Fruit fly (Drosophila melanogaster) whole organism, embryonic: Measurements from ENCODE around the gene TkR86C.

Experiments used
- BEAF-32 ChIP-seq: fragments of 200-800 bp; sonication (Bioruptor generic); optimal IDR thresholded peaks from 3 replicates; lab custom pipeline; 2017; ENCODE audit warnings: missing biosample characterization, missing genetic modification characterization, mild to moderate bottlenecking, moderate library complexity, missing genetic modification reagents
- Bteb2 ChIP-seq: fragments of 200-800 bp; sonication (Bioruptor generic); optimal IDR thresholded peaks from 2 replicates; lab custom pipeline; 2016; ENCODE audit warnings: missing biosample characterization, missing genetic modification characterization
- CG1024 ChIP-seq: fragments of 200-800 bp; sonication (Bioruptor generic); IDR thresholded peaks from 2 replicates; pipeline ENCODE4 v1.3.6; 2022; ENCODE audit warnings: missing biosample characterization, missing genetic modification characterization
- CG10267 ChIP-seq: fragments of 200-800 bp; sonication (Bioruptor generic); optimal IDR thresholded peaks from 2 replicates; lab custom pipeline; 2018; ENCODE audit warnings: missing biosample characterization, mild to moderate bottlenecking, missing genetic modification characterization, moderate library complexity
- CG10543 ChIP-seq: fragments of 200-800 bp; sonication (Bioruptor generic); optimal IDR thresholded peaks from 3 replicates; lab custom pipeline; 2017; ENCODE audit warnings: missing biosample characterization, mild to moderate bottlenecking, missing genetic modification characterization, moderate library complexity
- CG10979 ChIP-seq: fragments of 200-800 bp; sonication (Bioruptor generic); optimal IDR thresholded peaks from 2 replicates; lab custom pipeline; 2018; ENCODE audit warnings: missing biosample characterization, mild to moderate bottlenecking, missing genetic modification characterization, moderate library complexity
- CG11247 ChIP-seq: fragments of 200-800 bp; sonication (Bioruptor generic); IDR thresholded peaks from 2 replicates; pipeline ENCODE4 v1.3.6; 2022; ENCODE audit warnings: missing biosample characterization, missing genetic modification characterization
- CG11560 ChIP-seq: fragments of 200-800 bp; sonication (Bioruptor generic); IDR thresholded peaks from 3 replicates; pipeline ENCODE4 v1.3.6; 2022; ENCODE audit warnings: missing biosample characterization, missing genetic modification characterization
- CG12299 ChIP-seq: fragments of 200-800 bp; sonication (Bioruptor generic); optimal IDR thresholded peaks from 2 replicates; lab custom pipeline; 2018; ENCODE audit warnings: missing biosample characterization, mild to moderate bottlenecking, missing genetic modification characterization
- CG13624 ChIP-seq: fragments of 200-800 bp; sonication (Bioruptor generic); optimal IDR thresholded peaks from 2 replicates; lab custom pipeline; 2016; ENCODE audit warnings: missing biosample characterization, missing genetic modification characterization
- CG14050 ChIP-seq: fragments of 200-800 bp; sonication (Bioruptor generic); IDR thresholded peaks from 3 replicates; pipeline ENCODE4 v1.3.6; 2022; ENCODE audit warnings: missing biosample characterization, missing genetic modification characterization
- CG14667 ChIP-seq: fragments of 200-800 bp; sonication (Bioruptor generic); IDR thresholded peaks from 2 replicates; pipeline ENCODE4 v1.3.6; 2022; ENCODE audit warnings: missing biosample characterization, missing genetic modification characterization
- CG15011 ChIP-seq: fragments of 200-800 bp; sonication (Bioruptor generic); optimal IDR thresholded peaks from 3 replicates; lab custom pipeline; 2018; ENCODE audit warnings: missing biosample characterization, mild to moderate bottlenecking, missing genetic modification characterization
- CG16815 ChIP-seq: fragments of 200-800 bp; sonication (Bioruptor generic); optimal IDR thresholded peaks from 3 replicates; lab custom pipeline; 2017; ENCODE audit warnings: missing biosample characterization, mild to moderate bottlenecking, missing genetic modification characterization
- CG18599 ChIP-seq: fragments of 200-800 bp; sonication (Bioruptor generic); optimal IDR thresholded peaks from 3 replicates; lab custom pipeline; 2017; ENCODE audit warnings: missing biosample characterization, missing genetic modification characterization, mild to moderate bottlenecking, moderate library complexity, missing genetic modification reagents
- CG2120 ChIP-seq: fragments of 200-800 bp; sonication (Bioruptor generic); optimal IDR thresholded peaks from 3 replicates; lab custom pipeline; 2016; ENCODE audit warnings: missing biosample characterization, missing genetic modification characterization
- CG2129 ChIP-seq: fragments of 200-800 bp; sonication (Bioruptor generic); IDR thresholded peaks from 2 replicates; pipeline ENCODE4 v1.3.6; 2022; ENCODE audit warnings: missing biosample characterization, missing genetic modification characterization; ENCODE audit not compliant: partially characterized antibody
- CG2199 ChIP-seq: fragments of 200-800 bp; sonication (Bioruptor generic); IDR thresholded peaks from 3 replicates; pipeline ENCODE4 v1.3.6; 2022; ENCODE audit warnings: missing biosample characterization, missing genetic modification characterization
- CG4707 ChIP-seq: fragments of 200-800 bp; sonication (Bioruptor generic); optimal IDR thresholded peaks from 2 replicates; lab custom pipeline; 2018; ENCODE audit warnings: missing biosample characterization, mild to moderate bottlenecking, missing genetic modification characterization, moderate library complexity
- CG5245 ChIP-seq: fragments of 200-800 bp; sonication (Bioruptor generic); optimal IDR thresholded peaks from 3 replicates; lab custom pipeline; 2016; ENCODE audit warnings: missing biosample characterization, missing genetic modification characterization
- CG5953 ChIP-seq: fragments of 200-800 bp; sonication (Bioruptor generic); IDR thresholded peaks from 2 replicates; pipeline ENCODE4 v1.3.6; 2022; ENCODE audit warnings: missing biosample characterization, missing genetic modification characterization
- CG7556 ChIP-seq: fragments of 200-800 bp; sonication (Bioruptor generic); optimal IDR thresholded peaks from 2 replicates; lab custom pipeline; 2017; ENCODE audit warnings: missing biosample characterization, mild to moderate bottlenecking, missing genetic modification characterization
- CG7839 ChIP-seq: fragments of 200-800 bp; sonication (Bioruptor generic); optimal IDR thresholded peaks from 3 replicates; lab custom pipeline; 2018; ENCODE audit warnings: missing biosample characterization, mild to moderate bottlenecking, missing genetic modification characterization, moderate library complexity
- CG9609 ChIP-seq: fragments of 200-800 bp; sonication (Bioruptor generic); optimal IDR thresholded peaks from 3 replicates; lab custom pipeline; 2016; ENCODE audit warnings: missing biosample characterization, missing genetic modification characterization
- Camta ChIP-seq: fragments of 200-800 bp; sonication (Bioruptor generic); optimal IDR thresholded peaks from 2 replicates; lab custom pipeline; 2016; ENCODE audit warnings: missing biosample characterization, missing genetic modification characterization
- Drgx ChIP-seq: fragments of 200-800 bp; sonication (Bioruptor generic); IDR thresholded peaks from 2 replicates; pipeline ENCODE4 v1.3.6; 2022; ENCODE audit warnings: missing biosample characterization, missing genetic modification characterization
- Fer3 ChIP-seq: fragments of 200-800 bp; sonication (Bioruptor generic); optimal IDR thresholded peaks from 2 replicates; lab custom pipeline; 2018; ENCODE audit warnings: missing biosample characterization, mild to moderate bottlenecking, missing genetic modification characterization, moderate library complexity
- H2.0 ChIP-seq: fragments of 200-800 bp; sonication (Bioruptor generic); IDR thresholded peaks from 2 replicates; pipeline ENCODE4 v1.3.6; 2022; ENCODE audit warnings: missing biosample characterization, missing genetic modification characterization
- Hmr ChIP-seq: fragments of 200-800 bp; sonication (Bioruptor generic); optimal IDR thresholded peaks from 3 replicates; lab custom pipeline; 2017; ENCODE audit warnings: mild to moderate bottlenecking, missing biosample characterization, missing genetic modification reagents, missing genetic modification characterization
- Hr78 ChIP-seq, 2 experiments: fragments of 200-800 bp in 1 of 2; fragments of >200 bp in 1 of 2; sonication (Bioruptor generic) in 1 of 2; optimal IDR thresholded peaks; 2 replicates each; lab custom pipeline; 2017 to 2019; ENCODE audit warnings: missing biosample characterization in 2 of 2, missing genetic modification characterization in 2 of 2, mild to moderate bottlenecking in 1 of 2, moderate library complexity in 1 of 2
- Mes4 ChIP-seq: fragments of 200-800 bp; sonication (Bioruptor generic); optimal IDR thresholded peaks from 2 replicates; lab custom pipeline; 2016; ENCODE audit warnings: missing biosample characterization, missing genetic modification characterization
- Mrtf ChIP-seq: fragments of 200-800 bp; sonication (Bioruptor generic); IDR thresholded peaks from 3 replicates; pipeline ENCODE4 v1.3.6; 2022; ENCODE audit warnings: missing biosample characterization, missing genetic modification characterization
- Nf-YC ChIP-seq: fragments of 200-800 bp; optimal IDR thresholded peaks from 3 replicates; lab custom pipeline; 2019; ENCODE audit warnings: missing biosample characterization, mild to moderate bottlenecking, missing genetic modification characterization, moderate library complexity
- Sry-β ChIP-seq: fragments of 200-800 bp; sonication (Bioruptor generic); optimal IDR thresholded peaks from 2 replicates; lab custom pipeline; 2018; ENCODE audit warnings: missing biosample characterization, mild to moderate bottlenecking, missing genetic modification characterization, moderate library complexity
- Taf1 ChIP-seq: fragments of 200-800 bp; sonication (Bioruptor generic); IDR thresholded peaks from 2 replicates; pipeline ENCODE4 v1.3.6; 2022; ENCODE audit warnings: missing biosample characterization, missing genetic modification characterization
- Xbp1 ChIP-seq: fragments of 200-800 bp; sonication (Bioruptor generic); optimal IDR thresholded peaks from 3 replicates; lab custom pipeline; 2016; ENCODE audit warnings: missing biosample characterization, mild to moderate bottlenecking, missing genetic modification characterization
- ap ChIP-seq: fragments of 200-800 bp; sonication (Bioruptor generic); IDR thresholded peaks from 2 replicates; pipeline ENCODE4 v1.3.6; 2022; ENCODE audit warnings: missing biosample characterization, missing genetic modification characterization
- az2 ChIP-seq: fragments of 200-800 bp; sonication (Bioruptor generic); optimal IDR thresholded peaks from 3 replicates; lab custom pipeline; 2016; ENCODE audit warnings: missing biosample characterization, missing genetic modification characterization
- dan ChIP-seq: fragments of 200-800 bp; sonication (Bioruptor generic); IDR thresholded peaks from 2 replicates; pipeline ENCODE4 v1.3.6; 2022; ENCODE audit warnings: missing biosample characterization, missing genetic modification characterization
- gem ChIP-seq: fragments of 200-800 bp; sonication (Bioruptor generic); optimal IDR thresholded peaks from 2 replicates; lab custom pipeline; 2019; ENCODE audit warnings: missing biosample characterization, mild to moderate bottlenecking, missing genetic modification characterization, moderate library complexity
- ind ChIP-seq: fragments of 200-800 bp; sonication (Bioruptor generic); optimal IDR thresholded peaks from 3 replicates; lab custom pipeline; 2016; ENCODE audit warnings: missing biosample characterization, missing genetic modification characterization
- lmd ChIP-seq: fragments of 200-800 bp; sonication (Bioruptor generic); IDR thresholded peaks from 2 replicates; pipeline ENCODE4 v1.3.6; 2022; ENCODE audit warnings: missing biosample characterization, missing genetic modification characterization
- oc ChIP-seq: fragments of 200-800 bp; sonication (Bioruptor generic); optimal IDR thresholded peaks from 2 replicates; lab custom pipeline; 2018; ENCODE audit warnings: missing biosample characterization, mild to moderate bottlenecking, missing genetic modification characterization, moderate library complexity
- pum ChIP-seq: fragments of 200-800 bp; sonication (Bioruptor generic); optimal IDR thresholded peaks from 2 replicates; lab custom pipeline; 2016; ENCODE audit warnings: missing biosample characterization, missing genetic modification characterization
- ranshi ChIP-seq: fragments of 200-800 bp; sonication (Bioruptor generic); IDR thresholded peaks from 2 replicates; pipeline ENCODE4 v1.3.6; 2022; ENCODE audit warnings: missing biosample characterization, missing genetic modification characterization
- sima ChIP-seq: fragments of 200-800 bp; sonication (Bioruptor generic); optimal IDR thresholded peaks from 2 replicates; lab custom pipeline; 2016; ENCODE audit warnings: missing biosample characterization, missing genetic modification characterization
- slbo ChIP-seq: fragments of 200-800 bp; sonication (Bioruptor generic); IDR thresholded peaks from 2 replicates; pipeline ENCODE4 v1.3.6; 2022; ENCODE audit warnings: missing biosample characterization, missing genetic modification characterization
- toy ChIP-seq: fragments of 200-800 bp; sonication (Bioruptor generic); IDR thresholded peaks from 2 replicates; pipeline ENCODE4 v1.3.6; 2022; ENCODE audit warnings: missing biosample characterization, missing genetic modification characterization
- vfl ChIP-seq: fragments of 200-800 bp; sonication (Bioruptor generic); optimal IDR thresholded peaks from 2 replicates; lab custom pipeline; 2016; ENCODE audit warnings: missing biosample characterization, missing genetic modification characterization
- z ChIP-seq: fragments of 200-800 bp; sonication (Bioruptor generic); IDR thresholded peaks from 3 replicates; pipeline ENCODE4 v1.3.6; 2022; ENCODE audit warnings: missing biosample characterization, missing genetic modification characterization
- zf30C ChIP-seq: fragments of 200-800 bp; sonication (Bioruptor generic); optimal IDR thresholded peaks from 3 replicates; lab custom pipeline; 2018; ENCODE audit warnings: missing biosample characterization, mild to moderate bottlenecking, missing genetic modification characterization
- zfh1 ChIP-seq: fragments of 200-800 bp; sonication (Bioruptor generic); IDR thresholded peaks from 3 replicates; pipeline ENCODE4 v1.3.6; 2022; ENCODE audit warnings: missing biosample characterization, missing genetic modification characterization

Gene TkR86C

dm6 chr3R:10747650-10748049 is 3.4 kb downstream of the TkR86C start (continued):
- TF ChIP-seq BEAF-32: no peak
- TF ChIP-seq ap (GFP tag; lab: Robert Waterston, UW): no peak
- peak; percentile 9 for TF ChIP-seq CG13624 (GFP tag; lab: Kevin White, UChicago)
- no peak for TF ChIP-seq dan (GFP tag; lab: Robert Waterston, UW)
- TF ChIP-seq zfh1: no peak
- TF ChIP-seq CG1024: no peak
- peak; percentile 3 for TF ChIP-seq Xbp1 (GFP tag; lab: Kevin White, UChicago)
- TF ChIP-seq CG14667 (GFP tag; lab: Robert Waterston, UW): no peak
- TF ChIP-seq sima (GFP tag; lab: Kevin White, UChicago): no peak
- no peak for TF ChIP-seq Sry-β (GFP tag; lab: Kevin White, UChicago)
- no peak for TF ChIP-seq CG10267
- TF ChIP-seq slbo (GFP tag; lab: Robert Waterston, UW): peak; percentile 49; the same call in 1 of the 2 replicates
- no peak for TF ChIP-seq CG14050 (GFP tag; lab: Robert Waterston, UW)
- TF ChIP-seq Mrtf (GFP tag; lab: Robert Waterston, UW): 0 out of 3 replicates have a peak, but pooled peaks have one; percentile 12
- TF ChIP-seq CG16815 (GFP tag; lab: Kevin White, UChicago): no peak
- no peak for TF ChIP-seq ind (GFP tag; lab: Kevin White, UChicago)
- TF ChIP-seq lmd (GFP tag; lab: Robert Waterston, UW): peak; percentile 25; the same call in 1 of the 2 replicates
- TF ChIP-seq Hmr: peak; percentile 8
- TF ChIP-seq Hr78 (GFP tag; optimal IDR thresholded peaks at IDR 0.05; lab: Kevin White, UChicago): no peak
- TF ChIP-seq az2 (GFP tag; lab: Kevin White, UChicago): no peak
- 0 out of 2 replicates have a peak, but pooled peaks have one; percentile 28 for TF ChIP-seq CG11247 (GFP tag; lab: Robert Waterston, UW)
- TF ChIP-seq CG5953 (GFP tag; lab: Robert Waterston, UW): no peak
- no peak for TF ChIP-seq pum (GFP tag; lab: Kevin White, UChicago)
- no peak for TF ChIP-seq Taf1 (GFP tag; lab: Robert Waterston, UW)
- no peak for TF ChIP-seq CG10543 (GFP tag; lab: Kevin White, UChicago)
- TF ChIP-seq CG15011 (GFP tag; lab: Kevin White, UChicago): no peak
- no peak for TF ChIP-seq Nf-YC (tag; lab: Kevin White, UChicago)
- TF ChIP-seq zf30C (GFP tag; lab: Kevin White, UChicago): no peak
- no peak for TF ChIP-seq CG7839 (tag; lab: Kevin White, UChicago)
- no peak for TF ChIP-seq oc (tag; lab: Kevin White, UChicago)
- no peak for TF ChIP-seq z (GFP tag; lab: Robert Waterston, UW)
- TF ChIP-seq vfl (GFP tag; lab: Kevin White, UChicago): no peak
- TF ChIP-seq Bteb2: no peak
- no peak for TF ChIP-seq gem (tag; lab: Kevin White, UChicago)
- TF ChIP-seq CG9609 (GFP tag; lab: Kevin White, UChicago): no peak
- TF ChIP-seq CG11560 (tag; lab: Robert Waterston, UW): no peak
- TF ChIP-seq CG12299 (tag; lab: Kevin White, UChicago): no peak
- TF ChIP-seq Mes4 (GFP tag; lab: Kevin White, UChicago): no peak
- peak; percentile 36 for TF ChIP-seq Fer3 (tag; lab: Kevin White, UChicago)
- TF ChIP-seq Camta: no peak
- TF ChIP-seq Drgx (GFP tag; lab: Robert Waterston, UW): no peak
- no peak for TF ChIP-seq toy (GFP tag; lab: Robert Waterston, UW)
- no peak for TF ChIP-seq CG5245 (GFP tag; lab: Kevin White, UChicago)
- TF ChIP-seq CG2120 (GFP tag; lab: Kevin White, UChicago): peak; percentile 45
- no peak for TF ChIP-seq CG4707 (GFP tag; lab: Kevin White, UChicago)
- TF ChIP-seq CG18599 (GFP tag; lab: Kevin White, UChicago): peak; percentile 48
- no peak; the same call in 1 of the 2 replicates for TF ChIP-seq H2.0 (GFP tag; lab: Robert Waterston, UW)
- peak; percentile 30; the same call in 1 of the 2 replicates for TF ChIP-seq ranshi (GFP tag; lab: Robert Waterston, UW)
- no peak for TF ChIP-seq CG7556 (GFP tag; lab: Kevin White, UChicago)
- no peak for TF ChIP-seq CG10979
- TF ChIP-seq CG2199 (GFP tag; lab: Robert Waterston, UW): no peak
- no peak for TF ChIP-seq CG2129 (GFP tag; lab: Robert Waterston, UW)
